Worm (Caenorhabditis elegans): ENCODE results near the gene nspa-8.

Gene nspa-8

ce11 chrV:14784160-14784774 is 42.6 kb downstream of the nspa-8 start, which contains the start of gene Y50E8A.12:
Gene Y50E8A.12 (minus strand): TSS chrV:14784210.
- TF ChIP-seq nhr-11 (tag; optimal IDR thresholded peaks at IDR 0.05): no peak
- TF ChIP-seq elt-3 (tag; optimal IDR thresholded peaks at IDR 0.05): no peak
- no peak for TF ChIP-seq zag-1 (tag; optimal IDR thresholded peaks at IDR 0.05)
- no peak for TF ChIP-seq nhr-77 (tag; optimal IDR thresholded peaks at IDR 0.05)
- no peak for TF ChIP-seq nhr-12 (tag; optimal IDR thresholded peaks at IDR 0.05)
- TF ChIP-seq nhr-25 (tag; optimal IDR thresholded peaks at IDR 0.05): no peak
- TF ChIP-seq blmp-1 (tag; optimal IDR thresholded peaks at IDR 0.05; ENCODE audit: insufficient read depth): no peak
- TF ChIP-seq unc-39 (tag; optimal IDR thresholded peaks at IDR 0.05): no peak
- TF ChIP-seq nhr-23 (tag; optimal IDR thresholded peaks at IDR 0.05): no peak
- TF ChIP-seq gmeb-1 (tag; optimal IDR thresholded peaks at IDR 0.05): no peak
- TF ChIP-seq nhr-6 (tag; optimal IDR thresholded peaks at IDR 0.05): no peak
- no peak for TF ChIP-seq crh-2 (tag; optimal IDR thresholded peaks at IDR 0.05)
- TF ChIP-seq sem-4 (tag; optimal IDR thresholded peaks at IDR 0.05): no peak
- no peak for TF ChIP-seq nhr-21 (tag; optimal IDR thresholded peaks at IDR 0.05)
- no peak for TF ChIP-seq C34F6.9 (tag; optimal IDR thresholded peaks at IDR 0.05)
- no peak for TF ChIP-seq nhr-237 (tag; optimal IDR thresholded peaks at IDR 0.05)
- no peak for TF ChIP-seq aly-2 (tag; optimal IDR thresholded peaks at IDR 0.05)
- TF ChIP-seq nhr-129 (tag; optimal IDR thresholded peaks at IDR 0.05): no peak
- no peak for TF ChIP-seq ceh-82 (tag; optimal IDR thresholded peaks at IDR 0.05)

- TF ChIP-seq R02D3.7 (tag; optimal IDR thresholded peaks at IDR 0.05) (no peak), lin-13 (GFP tag; optimal IDR thresholded peaks at IDR 0.05) (no peak), nhr-21 (tag; optimal IDR thresholded peaks at IDR 0.05) (no peak), lin-11 (tag; optimal IDR thresholded peaks at IDR 0.05) (no peak), nhr-6 (tag; optimal IDR thresholded peaks at IDR 0.05) (no peak), elt-3 (tag; optimal IDR thresholded peaks at IDR 0.05) (no peak), mdl-1 (tag; optimal IDR thresholded peaks at IDR 0.05) (no peak), nhr-77 (tag; optimal IDR thresholded peaks at IDR 0.05) (no peak), lsy-2 (tag; optimal IDR thresholded peaks at IDR 0.05) (no peak)
Observed at ce11 chrV:14781130-14781529, 45.7 kb downstream of the nspa-8 start, which contains the start of gene Y50E8A.11. Gene Y50E8A.11 (plus strand): TSS chrV:14781430.

ce11 chrV:14779644-14780043 is 47.2 kb downstream of the nspa-8 start, which contains the start of the genes scrm-7 and Y50E8A.10:
Gene scrm-7 (minus strand): TSS chrV:14779744.
Gene Y50E8A.10 (plus strand): TSS chrV:14779996.
- TF ChIP-seq nhr-237 (tag; optimal IDR thresholded peaks at IDR 0.05): no peak
- no peak for TF ChIP-seq nhr-12 (tag; optimal IDR thresholded peaks at IDR 0.05)

Data from whole organism, L2 larva.